Fruit fly (Drosophila melanogaster) whole organism, embryonic: ENCODE data around the gene Pxd.

ENCODE experiments used
- Ada2b ChIP-seq: fragments of 200-800 bp; sonication (Bioruptor generic); IDR thresholded peaks from 2 replicates; pipeline ENCODE4 v1.3.6; 2022; ENCODE audit warnings: missing biosample characterization, missing genetic modification characterization
- Blimp-1 ChIP-seq: fragments of 200-800 bp; sonication (Bioruptor generic); optimal IDR thresholded peaks from 3 replicates; lab custom pipeline; 2018; ENCODE audit warnings: missing biosample characterization, missing genetic modification characterization, mild to moderate bottlenecking, moderate library complexity, missing genetic modification reagents
- C15 ChIP-seq: fragments of 200-800 bp; sonication (Bioruptor generic); IDR thresholded peaks from 3 replicates; pipeline ENCODE4 v1.3.6; 2022; ENCODE audit warnings: missing biosample characterization, missing genetic modification characterization
- CG11504 ChIP-seq: fragments of 200-800 bp; sonication (Bioruptor generic); optimal IDR thresholded peaks from 3 replicates; lab custom pipeline; 2019; ENCODE audit warnings: missing biosample characterization, mild to moderate bottlenecking, missing genetic modification characterization, moderate library complexity
- CG12104 ChIP-seq: fragments of 200-800 bp; sonication (Bioruptor generic); optimal IDR thresholded peaks from 3 replicates; lab custom pipeline; 2016; ENCODE audit warnings: missing biosample characterization, missing genetic modification characterization
- CG12236 ChIP-seq: fragments of 200-800 bp; sonication (Bioruptor generic); optimal IDR thresholded peaks from 2 replicates; lab custom pipeline; 2016; ENCODE audit warnings: missing biosample characterization, missing genetic modification characterization
- CG13296 ChIP-seq: fragments of 200-800 bp; sonication (Bioruptor generic); optimal IDR thresholded peaks from 3 replicates; lab custom pipeline; 2018; ENCODE audit warnings: missing biosample characterization, mild to moderate bottlenecking, missing genetic modification characterization
- CG15269 ChIP-seq: fragments of 200-800 bp; sonication (Bioruptor generic); optimal IDR thresholded peaks from 2 replicates; lab custom pipeline; 2018; ENCODE audit warnings: missing biosample characterization, mild to moderate bottlenecking, missing genetic modification characterization, moderate library complexity
- CG17568 ChIP-seq: fragments of 200-800 bp; sonication (Bioruptor generic); optimal IDR thresholded peaks from 2 replicates; lab custom pipeline; 2018; ENCODE audit warnings: missing biosample characterization, mild to moderate bottlenecking, missing genetic modification characterization, moderate library complexity
- CG1832 ChIP-seq: fragments of 200-800 bp; sonication (Bioruptor generic); optimal IDR thresholded peaks from 2 replicates; lab custom pipeline; 2017; ENCODE audit warnings: missing biosample characterization, mild to moderate bottlenecking, missing genetic modification characterization, inconsistent platforms
- CG18476 ChIP-seq: fragments of 200-800 bp; sonication (Bioruptor generic); optimal IDR thresholded peaks from 2 replicates; lab custom pipeline; 2016; ENCODE audit warnings: missing biosample characterization, mild to moderate bottlenecking, missing genetic modification characterization
- CG2116 ChIP-seq: fragments of 200-800 bp; sonication (Bioruptor generic); optimal IDR thresholded peaks from 3 replicates; lab custom pipeline; 2018; ENCODE audit warnings: missing biosample characterization, mild to moderate bottlenecking, missing genetic modification characterization
- CG2712 ChIP-seq: fragments of 200-800 bp; optimal IDR thresholded peaks from 3 replicates; lab custom pipeline; 2019; ENCODE audit warnings: missing biosample characterization, mild to moderate bottlenecking, missing genetic modification characterization, moderate library complexity
- CG31388 ChIP-seq: fragments of 200-800 bp; sonication (Bioruptor generic); optimal IDR thresholded peaks from 2 replicates; lab custom pipeline; 2016; ENCODE audit warnings: missing biosample characterization, missing genetic modification characterization
- CG32532 ChIP-seq: fragments of 200-800 bp; sonication (Bioruptor generic); IDR thresholded peaks from 2 replicates; pipeline ENCODE4 v1.3.6; 2022; ENCODE audit warnings: missing biosample characterization, missing genetic modification characterization
- CG32767 ChIP-seq: fragments of 200-800 bp; sonication (Bioruptor generic); IDR thresholded peaks from 2 replicates; pipeline ENCODE4 v1.3.6; 2022; ENCODE audit warnings: missing biosample characterization, missing genetic modification characterization
- CG4424 ChIP-seq: fragments of 200-800 bp; sonication (Bioruptor generic); optimal IDR thresholded peaks from 3 replicates; lab custom pipeline; 2016; ENCODE audit warnings: missing biosample characterization, missing genetic modification characterization
- CG7786 ChIP-seq: fragments of 200-800 bp; sonication (Bioruptor generic); optimal IDR thresholded peaks from 2 replicates; lab custom pipeline; 2016; ENCODE audit warnings: missing biosample characterization, missing genetic modification characterization
- CG7987 ChIP-seq: fragments of 200-800 bp; sonication (Bioruptor generic); optimal IDR thresholded peaks from 2 replicates; lab custom pipeline; 2018; ENCODE audit warnings: missing biosample characterization, mild to moderate bottlenecking, missing genetic modification characterization, moderate library complexity
- CG8765 ChIP-seq: fragments of 200-800 bp; sonication (Bioruptor generic); IDR thresholded peaks from 2 replicates; pipeline ENCODE4 v1.3.6; 2022; ENCODE audit warnings: missing biosample characterization, missing genetic modification characterization
- CG9876 ChIP-seq: fragments of 200-800 bp; sonication (Bioruptor generic); optimal IDR thresholded peaks from 2 replicates; lab custom pipeline; 2016; ENCODE audit warnings: missing biosample characterization, missing genetic modification characterization
- D ChIP-seq, 2 experiments: fragments of 200-800 bp in 1 of 2; fragments of >200 bp in 1 of 2; sonication (Bioruptor generic) in 1 of 2; optimal IDR thresholded peaks; 2 replicates in 1 of 2; 3 replicates in 1 of 2; lab custom pipeline; 2017; ENCODE audit warnings: mild to moderate bottlenecking in 1 of 2, missing biosample characterization in 1 of 2, missing genetic modification characterization in 1 of 2, missing genetic modification reagents in 1 of 2
- ERR ChIP-seq: fragments of 200-800 bp; sonication (Bioruptor generic); optimal IDR thresholded peaks from 2 replicates; lab custom pipeline; 2016; ENCODE audit warnings: missing biosample characterization, missing genetic modification characterization
- Ets65A ChIP-seq: fragments of 200-800 bp; sonication (Bioruptor generic); peaks from one replicate; lab custom pipeline; 2016; ENCODE audit warnings: missing biosample characterization, missing genetic modification characterization
- HmgZ ChIP-seq: fragments of 200-800 bp; sonication (Bioruptor generic); optimal IDR thresholded peaks from 2 replicates; lab custom pipeline; 2018; ENCODE audit warnings: missing biosample characterization, mild to moderate bottlenecking, missing genetic modification characterization
- Hmr ChIP-seq: fragments of 200-800 bp; sonication (Bioruptor generic); optimal IDR thresholded peaks from 3 replicates; lab custom pipeline; 2017; ENCODE audit warnings: mild to moderate bottlenecking, missing biosample characterization, missing genetic modification reagents, missing genetic modification characterization
- Hr39 ChIP-seq: fragments of >200 bp; optimal IDR thresholded peaks from 2 replicates; lab custom pipeline; 2017
- Hr51 ChIP-seq, 2 experiments: fragments of 200-800 bp; sonication (Bioruptor generic); optimal IDR thresholded peaks; 2 replicates in 1 of 2; 3 replicates in 1 of 2; lab custom pipeline; 2016 to 2018; ENCODE audit warnings: missing biosample characterization in 2 of 2, missing genetic modification characterization in 2 of 2, mild to moderate bottlenecking in 1 of 2, moderate library complexity in 1 of 2
- Med ChIP-seq: fragments of 200-800 bp; sonication (Bioruptor generic); peaks from one replicate; lab custom pipeline; 2016; ENCODE audit warnings: missing biosample characterization, missing genetic modification characterization, mild to moderate bottlenecking, inconsistent platforms, moderate library complexity
- Mrtf ChIP-seq: fragments of 200-800 bp; sonication (Bioruptor generic); IDR thresholded peaks from 3 replicates; pipeline ENCODE4 v1.3.6; 2022; ENCODE audit warnings: missing biosample characterization, missing genetic modification characterization
- Sin3A ChIP-seq: fragments of >200 bp; optimal IDR thresholded peaks from 2 replicates; lab custom pipeline; 2018
- Spps ChIP-seq: fragments of 200-800 bp; sonication (Bioruptor generic); optimal IDR thresholded peaks from 2 replicates; lab custom pipeline; 2018; ENCODE audit warnings: missing biosample characterization, mild to moderate bottlenecking, missing genetic modification characterization
- Taf1 ChIP-seq: fragments of 200-800 bp; sonication (Bioruptor generic); IDR thresholded peaks from 2 replicates; pipeline ENCODE4 v1.3.6; 2022; ENCODE audit warnings: missing biosample characterization, missing genetic modification characterization
- Trl ChIP-seq, 3 experiments: fragments of >200 bp in 2 of 3; fragments of 200-800 bp in 1 of 3; sonication (Bioruptor generic) in 1 of 3; optimal IDR thresholded peaks; 2 replicates in 1 of 3; 3 replicates in 2 of 3; lab custom pipeline; 2016 to 2017; ENCODE audit warnings: missing biosample characterization in 1 of 3, missing genetic modification characterization in 1 of 3
- Vsx1 ChIP-seq: fragments of 200-800 bp; sonication (Bioruptor generic); optimal IDR thresholded peaks from 2 replicates; lab custom pipeline; 2017; ENCODE audit warnings: missing biosample characterization, mild to moderate bottlenecking, missing genetic modification characterization, missing genetic modification reagents
- Xbp1 ChIP-seq: fragments of 200-800 bp; sonication (Bioruptor generic); optimal IDR thresholded peaks from 3 replicates; lab custom pipeline; 2016; ENCODE audit warnings: missing biosample characterization, mild to moderate bottlenecking, missing genetic modification characterization
- ash1 ChIP-seq: fragments of 200-800 bp; sonication (Bioruptor generic); optimal IDR thresholded peaks from 2 replicates; lab custom pipeline; 2018; ENCODE audit warnings: missing biosample characterization, mild to moderate bottlenecking, missing genetic modification characterization
- ato ChIP-seq: fragments of 200-800 bp; sonication (Bioruptor generic); IDR thresholded peaks from 2 replicates; pipeline ENCODE4 v1.3.6; 2022; ENCODE audit warnings: missing biosample characterization, missing genetic modification characterization; ENCODE audit not compliant: partially characterized antibody
- chif ChIP-seq, 2 experiments: fragments of 200-800 bp; sonication (Bioruptor generic); optimal IDR thresholded peaks; 3 replicates each; lab custom pipeline; 2016; ENCODE audit warnings: missing biosample characterization in 2 of 2, missing genetic modification characterization in 2 of 2
- ci ChIP-seq: fragments of 200-800 bp; sonication (Bioruptor generic); IDR thresholded peaks from 3 replicates; pipeline ENCODE4 v1.3.6; 2022; ENCODE audit warnings: missing biosample characterization, missing genetic modification characterization
- dati ChIP-seq: fragments of 200-800 bp; sonication (Bioruptor generic); IDR thresholded peaks from 2 replicates; pipeline ENCODE4 v1.3.6; 2022; ENCODE audit warnings: missing biosample characterization, missing genetic modification characterization
- dm ChIP-seq: fragments of 200-800 bp; sonication (Bioruptor generic); optimal IDR thresholded peaks from 3 replicates; lab custom pipeline; 2016; ENCODE audit warnings: missing biosample characterization, missing genetic modification characterization
- gce ChIP-seq: fragments of 200-800 bp; sonication (Bioruptor generic); IDR thresholded peaks from 3 replicates; pipeline ENCODE4 v1.3.6; 2022; ENCODE audit warnings: missing biosample characterization, missing genetic modification characterization
- grau ChIP-seq: fragments of 200-800 bp; optimal IDR thresholded peaks from 3 replicates; lab custom pipeline; 2019; ENCODE audit warnings: missing biosample characterization, mild to moderate bottlenecking, missing genetic modification characterization, moderate library complexity
- hkb ChIP-seq, 2 experiments: fragments of 200-800 bp in 1 of 2; fragments of >200 bp in 1 of 2; sonication (Bioruptor generic) in 1 of 2; IDR thresholded peaks in 1 of 2; optimal IDR thresholded peaks in 1 of 2; 2 replicates each; pipeline versions ENCODE4 v1.3.6 to Lab custom; 2017 to 2022; ENCODE audit warnings: missing biosample characterization in 1 of 2, missing genetic modification characterization in 1 of 2
- nerfin-1 ChIP-seq: fragments of 200-800 bp; sonication (Bioruptor generic); optimal IDR thresholded peaks from 3 replicates; lab custom pipeline; 2019; ENCODE audit warnings: missing biosample characterization, mild to moderate bottlenecking, missing genetic modification characterization, moderate library complexity
- nmo ChIP-seq: fragments of 200-800 bp; sonication (Bioruptor generic); optimal IDR thresholded peaks from 2 replicates; lab custom pipeline; 2018; ENCODE audit warnings: missing biosample characterization, mild to moderate bottlenecking, missing genetic modification characterization, moderate library complexity
- trem ChIP-seq: fragments of 200-800 bp; optimal IDR thresholded peaks from 3 replicates; lab custom pipeline; 2019; ENCODE audit warnings: missing biosample characterization, mild to moderate bottlenecking, missing genetic modification characterization, moderate library complexity
- trh ChIP-seq: fragments of 200-800 bp; sonication (Bioruptor generic); optimal IDR thresholded peaks from 2 replicates; lab custom pipeline; 2016; ENCODE audit warnings: missing biosample characterization, missing genetic modification characterization
- twi ChIP-seq: fragments of 200-800 bp; optimal IDR thresholded peaks from 2 replicates; lab custom pipeline; 2019; ENCODE audit warnings: missing biosample characterization, mild to moderate bottlenecking, missing genetic modification characterization, moderate library complexity
- unpg ChIP-seq: fragments of 200-800 bp; sonication (Bioruptor generic); optimal IDR thresholded peaks from 3 replicates; lab custom pipeline; 2018; ENCODE audit warnings: missing biosample characterization, mild to moderate bottlenecking, missing genetic modification characterization, moderate library complexity

The Pxd gene

DNA sequence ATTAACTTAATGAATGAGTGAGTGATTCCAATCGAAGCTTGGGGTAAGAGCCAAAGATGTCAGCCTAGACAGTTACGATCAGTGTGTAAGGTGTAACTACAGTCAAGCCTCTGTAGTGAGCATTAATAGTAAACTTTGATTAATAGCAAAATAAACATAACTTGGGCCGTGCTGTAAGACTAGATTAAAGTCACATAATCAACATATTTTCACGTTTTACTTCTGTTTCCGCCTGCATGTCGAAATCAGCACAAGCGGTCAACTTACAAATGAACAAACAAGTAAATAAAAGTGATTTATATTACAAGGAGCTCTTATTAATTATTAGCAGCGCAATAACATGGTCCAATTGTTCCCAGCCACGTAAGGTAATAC is 26.5 kb upstream of the Pxd start (continued):
- TF ChIP-seq ci (GFP tag; lab: Robert Waterston, UW): no peak
- no peak for TF ChIP-seq CG13296 (GFP tag; lab: Kevin White, UChicago)
- peak; percentile 33 for TF ChIP-seq unpg (GFP tag; lab: Kevin White, UChicago)
- TF ChIP-seq Hmr: no peak
- no peak for TF ChIP-seq Mrtf (GFP tag; lab: Robert Waterston, UW)
- no peak for TF ChIP-seq trem (tag; lab: Kevin White, UChicago)
- TF ChIP-seq ERR (GFP tag; lab: Kevin White, UChicago): no peak
- TF ChIP-seq Ada2b (GFP tag; lab: Robert Waterston, UW): no peak
- no peak for TF ChIP-seq nerfin-1 (tag; lab: Kevin White, UChicago)
- TF ChIP-seq CG17568: no peak
- no peak for TF ChIP-seq ash1 (GFP tag; lab: Kevin White, UChicago)
- no peak for TF ChIP-seq trh (GFP tag; lab: Kevin White, UChicago)
- no peak for TF ChIP-seq CG31388 (GFP tag; lab: Kevin White, UChicago)
- no peak for TF ChIP-seq Blimp-1
- no peak for TF ChIP-seq chif (GFP tag; optimal IDR thresholded peaks at IDR 0.05; lab: Kevin White, UChicago)
- no peak for TF ChIP-seq Hr39 (lab: Kevin White, UChicago)
- TF ChIP-seq Taf1 (GFP tag; lab: Robert Waterston, UW): no peak
- TF ChIP-seq CG32532 (GFP tag; lab: Robert Waterston, UW): no peak
- TF ChIP-seq CG4424 (GFP tag; lab: Kevin White, UChicago): peak; percentile 8
- no peak for TF ChIP-seq CG12104 (GFP tag; lab: Kevin White, UChicago)
- TF ChIP-seq grau: peak; percentile 81
- TF ChIP-seq CG12236 (GFP tag; lab: Kevin White, UChicago): no peak
- TF ChIP-seq D (optimal IDR thresholded peaks at IDR 0.05; lab: Kevin White, UChicago): no peak
- no peak for TF ChIP-seq D (GFP tag; optimal IDR thresholded peaks at IDR 0.05; lab: Kevin White, UChicago)
- no peak for TF ChIP-seq Med (GFP tag; lab: Kevin White, UChicago)
- TF ChIP-seq Hr51 (GFP tag; optimal IDR thresholded peaks at IDR 0.05; lab: Kevin White, UChicago): peak in 1 of 2 experiments; percentile 26
- no peak for TF ChIP-seq CG1832 (GFP tag; lab: Kevin White, UChicago)
- TF ChIP-seq Sin3A (lab: Kevin White, UChicago): no peak
- TF ChIP-seq nmo (GFP tag; lab: Kevin White, UChicago): no peak
- TF ChIP-seq twi (tag; lab: Kevin White, UChicago): no peak
- peak; percentile 15 for TF ChIP-seq Xbp1 (GFP tag; lab: Kevin White, UChicago)
- peak in 1 of 2 experiments; percentile 20 for TF ChIP-seq Trl (optimal IDR thresholded peaks at IDR 0.05; lab: Kevin White, UChicago)
- no peak for TF ChIP-seq Trl (GFP tag; optimal IDR thresholded peaks at IDR 0.05; lab: Kevin White, UChicago)
- no peak for TF ChIP-seq dm (GFP tag; lab: Kevin White, UChicago)
- TF ChIP-seq dati (GFP tag; lab: Robert Waterston, UW): no peak
- TF ChIP-seq CG11504: peak; percentile 11
- no peak for TF ChIP-seq CG7786 (GFP tag; lab: Kevin White, UChicago)
- TF ChIP-seq CG2116 (GFP tag; lab: Kevin White, UChicago): no peak
- no peak for TF ChIP-seq CG18476 (GFP tag; lab: Kevin White, UChicago)
- TF ChIP-seq CG15269: peak; percentile 24
- TF ChIP-seq CG9876: no peak
- no peak for TF ChIP-seq Spps
- no peak for TF ChIP-seq Ets65A
- TF ChIP-seq CG7987: no peak
- no peak for TF ChIP-seq ato
- no peak for TF ChIP-seq hkb (optimal IDR thresholded peaks at IDR 0.05; lab: Kevin White, UChicago)
- TF ChIP-seq hkb (GFP tag; IDR thresholded peaks at IDR 0.05; lab: Robert Waterston, UW): no peak
- no peak for TF ChIP-seq CG32767 (GFP tag; lab: Robert Waterston, UW)
- TF ChIP-seq CG8765 (GFP tag; lab: Robert Waterston, UW): no peak
- no peak for TF ChIP-seq HmgZ (tag; lab: Kevin White, UChicago)
- no peak for TF ChIP-seq C15 (GFP tag; lab: Robert Waterston, UW)
- no peak for TF ChIP-seq gce (GFP tag; lab: Robert Waterston, UW)
- TF ChIP-seq CG2712 (tag; lab: Kevin White, UChicago): no peak
- peak; percentile 23 for TF ChIP-seq Vsx1 (GFP tag; lab: Kevin White, UChicago)
